Fruit fly (Drosophila melanogaster) whole organism, embryonic: ENCODE data around the gene Ykt6.

Experiments used
- Bteb2 ChIP-seq: fragments of 200-800 bp; sonication (Bioruptor generic); optimal IDR thresholded peaks from 2 replicates; lab custom pipeline; 2016; ENCODE audit warnings: missing biosample characterization, missing genetic modification characterization
- CG10209 ChIP-seq: fragments of 200-800 bp; sonication (Bioruptor generic); optimal IDR thresholded peaks from 3 replicates; lab custom pipeline; 2017; ENCODE audit warnings: missing biosample characterization, mild to moderate bottlenecking, missing genetic modification characterization, missing genetic modification reagents
- CG11247 ChIP-seq: fragments of 200-800 bp; sonication (Bioruptor generic); IDR thresholded peaks from 2 replicates; pipeline ENCODE4 v1.3.6; 2022; ENCODE audit warnings: missing biosample characterization, missing genetic modification characterization
- CG11696 ChIP-seq: fragments of 200-800 bp; sonication (Bioruptor generic); IDR thresholded peaks from 2 replicates; pipeline ENCODE4 v1.3.6; 2022; ENCODE audit warnings: missing biosample characterization, missing genetic modification characterization
- CG12391 ChIP-seq: fragments of 200-800 bp; sonication (Bioruptor generic); optimal IDR thresholded peaks from 3 replicates; lab custom pipeline; 2018; ENCODE audit warnings: missing biosample characterization, mild to moderate bottlenecking, missing genetic modification characterization, moderate library complexity
- CG14014 ChIP-seq: fragments of 200-800 bp; sonication (Bioruptor generic); IDR thresholded peaks from 2 replicates; pipeline ENCODE4 v1.3.6; 2022; ENCODE audit warnings: missing biosample characterization, missing genetic modification characterization
- CG14710 ChIP-seq: fragments of 200-800 bp; sonication (Bioruptor generic); optimal IDR thresholded peaks from 3 replicates; lab custom pipeline; 2019; ENCODE audit warnings: missing biosample characterization, mild to moderate bottlenecking, missing genetic modification characterization, moderate library complexity
- CG15479 ChIP-seq: fragments of 200-800 bp; sonication (Bioruptor generic); optimal IDR thresholded peaks from 3 replicates; lab custom pipeline; 2019; ENCODE audit warnings: missing biosample characterization, mild to moderate bottlenecking, missing genetic modification characterization, moderate library complexity
- CG16813 ChIP-seq: fragments of 200-800 bp; sonication (Bioruptor generic); IDR thresholded peaks from 3 replicates; pipeline ENCODE4 v1.3.6; 2022; ENCODE audit warnings: missing biosample characterization, missing genetic modification characterization; ENCODE audit not compliant: partially characterized antibody
- CG17186 ChIP-seq: fragments of 200-800 bp; sonication (Bioruptor generic); optimal IDR thresholded peaks from 3 replicates; lab custom pipeline; 2017; ENCODE audit warnings: missing biosample characterization, missing genetic modification reagents, missing genetic modification characterization
- CG17802 ChIP-seq: fragments of 200-800 bp; sonication (Bioruptor generic); optimal IDR thresholded peaks from 2 replicates; lab custom pipeline; 2018; ENCODE audit warnings: missing biosample characterization, mild to moderate bottlenecking, missing genetic modification characterization, moderate library complexity
- CG17829 ChIP-seq: fragments of 200-800 bp; optimal IDR thresholded peaks from 2 replicates; lab custom pipeline; 2019; ENCODE audit warnings: missing biosample characterization, mild to moderate bottlenecking, missing genetic modification characterization, moderate library complexity
- CG30020 ChIP-seq: fragments of 200-800 bp; optimal IDR thresholded peaks from 2 replicates; lab custom pipeline; 2019; ENCODE audit warnings: missing biosample characterization, mild to moderate bottlenecking, missing genetic modification characterization, moderate library complexity
- CG31388 ChIP-seq: fragments of 200-800 bp; sonication (Bioruptor generic); optimal IDR thresholded peaks from 2 replicates; lab custom pipeline; 2016; ENCODE audit warnings: missing biosample characterization, missing genetic modification characterization
- CG33213 ChIP-seq: fragments of 200-800 bp; sonication (Bioruptor generic); optimal IDR thresholded peaks from 3 replicates; lab custom pipeline; 2016; ENCODE audit warnings: missing biosample characterization, missing genetic modification characterization
- CG3726 ChIP-seq: fragments of 200-800 bp; sonication (Bioruptor generic); IDR thresholded peaks from 3 replicates; pipeline ENCODE4, ENCODE4 v1.3.6; 2022; ENCODE audit warnings: missing biosample characterization, missing genetic modification characterization
- CG4424 ChIP-seq: fragments of 200-800 bp; sonication (Bioruptor generic); optimal IDR thresholded peaks from 3 replicates; lab custom pipeline; 2016; ENCODE audit warnings: missing biosample characterization, missing genetic modification characterization
- CG4730 ChIP-seq: fragments of 200-800 bp; sonication (Bioruptor generic); IDR thresholded peaks from 2 replicates; pipeline ENCODE4 v1.3.6; 2022; ENCODE audit warnings: missing biosample characterization, missing genetic modification characterization
- CG5180 ChIP-seq: fragments of 200-800 bp; sonication (Bioruptor generic); optimal IDR thresholded peaks from 3 replicates; lab custom pipeline; 2017; ENCODE audit warnings: missing biosample characterization, missing genetic modification characterization, mild to moderate bottlenecking, moderate library complexity, missing genetic modification reagents
- CG6791 ChIP-seq: fragments of 200-800 bp; sonication (Bioruptor generic); IDR thresholded peaks from 3 replicates; pipeline ENCODE4 v1.3.6; 2022; ENCODE audit warnings: missing biosample characterization, missing genetic modification characterization; ENCODE audit not compliant: partially characterized antibody
- CG7271 ChIP-seq: fragments of 200-800 bp; sonication (Bioruptor generic); optimal IDR thresholded peaks from 2 replicates; lab custom pipeline; 2018; ENCODE audit warnings: missing biosample characterization, mild to moderate bottlenecking, missing genetic modification characterization, moderate library complexity
- CG8765 ChIP-seq: fragments of 200-800 bp; sonication (Bioruptor generic); IDR thresholded peaks from 2 replicates; pipeline ENCODE4 v1.3.6; 2022; ENCODE audit warnings: missing biosample characterization, missing genetic modification characterization
- CG8924 ChIP-seq: fragments of 200-800 bp; optimal IDR thresholded peaks from 3 replicates; lab custom pipeline; 2019; ENCODE audit warnings: missing biosample characterization, mild to moderate bottlenecking, missing genetic modification characterization, moderate library complexity
- CG9437 ChIP-seq: fragments of 200-800 bp; sonication (Bioruptor generic); optimal IDR thresholded peaks from 2 replicates; lab custom pipeline; 2018; ENCODE audit warnings: missing biosample characterization, mild to moderate bottlenecking, missing genetic modification characterization
- CG9727 ChIP-seq: fragments of 200-800 bp; sonication (Bioruptor generic); optimal IDR thresholded peaks from 3 replicates; lab custom pipeline; 2017; ENCODE audit warnings: missing biosample characterization, mild to moderate bottlenecking, missing genetic modification characterization
- CG9932 ChIP-seq: fragments of 200-800 bp; sonication (Bioruptor generic); IDR thresholded peaks from 2 replicates; pipeline ENCODE4 v1.3.6; 2022; ENCODE audit warnings: missing biosample characterization, missing genetic modification characterization
- CTCF ChIP-seq: fragments of 200-800 bp; sonication (Bioruptor generic); optimal IDR thresholded peaks from 2 replicates; lab custom pipeline; 2017; ENCODE audit warnings: missing biosample characterization, mild to moderate bottlenecking, missing genetic modification characterization, moderate library complexity
- CkIIα-i1 ChIP-seq: fragments of 200-800 bp; sonication (Bioruptor generic); IDR thresholded peaks from 2 replicates; pipeline ENCODE4 v1.3.6; 2022; ENCODE audit warnings: missing biosample characterization, missing genetic modification characterization
- Dbx ChIP-seq: fragments of 200-800 bp; sonication (Bioruptor generic); IDR thresholded peaks from 3 replicates; pipeline ENCODE4 v1.3.6; 2022; ENCODE audit warnings: missing biosample characterization, missing genetic modification characterization
- HLH3B ChIP-seq: fragments of 200-800 bp; sonication (Bioruptor generic); IDR thresholded peaks from 2 replicates; pipeline ENCODE4 v1.3.6; 2022; ENCODE audit warnings: missing biosample characterization, missing genetic modification characterization
- Jarid2 ChIP-seq: fragments of 200-800 bp; sonication (Bioruptor generic); optimal IDR thresholded peaks from 3 replicates; lab custom pipeline; 2017; ENCODE audit warnings: mild to moderate bottlenecking, missing biosample characterization, missing genetic modification reagents, missing genetic modification characterization
- Lim3 ChIP-seq: fragments of 200-800 bp; sonication (Bioruptor generic); IDR thresholded peaks from 2 replicates; pipeline ENCODE4 v1.3.6; 2022; ENCODE audit warnings: missing biosample characterization, missing genetic modification characterization
- NC2α ChIP-seq: fragments of 200-800 bp; sonication (Bioruptor generic); optimal IDR thresholded peaks from 2 replicates; lab custom pipeline; 2016; ENCODE audit warnings: missing biosample characterization, missing genetic modification characterization
- Poxn ChIP-seq: fragments of 200-800 bp; sonication (Bioruptor generic); IDR thresholded peaks from 2 replicates; pipeline ENCODE4 v1.3.6; 2022; ENCODE audit warnings: missing biosample characterization, missing genetic modification characterization
- Rx ChIP-seq: fragments of 200-800 bp; sonication (Bioruptor generic); IDR thresholded peaks from 2 replicates; pipeline ENCODE4 v1.3.6; 2022; ENCODE audit warnings: missing biosample characterization, missing genetic modification characterization
- Spps ChIP-seq: fragments of 200-800 bp; sonication (Bioruptor generic); optimal IDR thresholded peaks from 2 replicates; lab custom pipeline; 2018; ENCODE audit warnings: missing biosample characterization, mild to moderate bottlenecking, missing genetic modification characterization
- Usf ChIP-seq: fragments of 200-800 bp; sonication (Bioruptor generic); optimal IDR thresholded peaks from 2 replicates; lab custom pipeline; 2017; ENCODE audit warnings: missing genotype, missing biosample characterization, missing genetic modification characterization
- Xrp1 ChIP-seq: fragments of 200-800 bp; sonication (Bioruptor generic); IDR thresholded peaks from 2 replicates; pipeline ENCODE4 v1.3.6; 2022; ENCODE audit warnings: missing biosample characterization, missing genetic modification characterization
- aop ChIP-seq: fragments of 200-800 bp; sonication (Bioruptor generic); IDR thresholded peaks from 2 replicates; pipeline ENCODE4 v1.3.6; 2022; ENCODE audit warnings: missing biosample characterization, missing genetic modification characterization
- ftz-f1 ChIP-seq: fragments of 200-800 bp; sonication (Bioruptor generic); optimal IDR thresholded peaks from 2 replicates; lab custom pipeline; 2016; ENCODE audit warnings: missing biosample characterization, missing genetic modification characterization
- gt ChIP-seq: fragments of 200-800 bp; sonication (Bioruptor generic); IDR thresholded peaks from 2 replicates; pipeline ENCODE4 v1.3.6; 2022; ENCODE audit warnings: missing biosample characterization, missing genetic modification characterization
- insv ChIP-seq, 2 experiments: fragments of 200-800 bp; sonication (Bioruptor generic); optimal IDR thresholded peaks; 3 replicates each; lab custom pipeline; 2016 to 2018; ENCODE audit warnings: missing biosample characterization in 2 of 2, missing genetic modification characterization in 2 of 2
- jumu ChIP-seq: fragments of 200-800 bp; sonication (Bioruptor generic); optimal IDR thresholded peaks from 3 replicates; lab custom pipeline; 2016; ENCODE audit warnings: missing biosample characterization, missing genetic modification characterization
- lab ChIP-seq: fragments of 200-800 bp; sonication (Bioruptor generic); optimal IDR thresholded peaks from 3 replicates; lab custom pipeline; 2017; ENCODE audit warnings: missing biosample characterization, missing genetic modification characterization, mild to moderate bottlenecking, moderate library complexity, missing genetic modification reagents
- mam ChIP-seq: fragments of 200-800 bp; sonication (Bioruptor generic); optimal IDR thresholded peaks from 3 replicates; lab custom pipeline; 2016; ENCODE audit warnings: missing biosample characterization, missing genetic modification characterization
- oc ChIP-seq: fragments of 200-800 bp; sonication (Bioruptor generic); optimal IDR thresholded peaks from 2 replicates; lab custom pipeline; 2018; ENCODE audit warnings: missing biosample characterization, mild to moderate bottlenecking, missing genetic modification characterization, moderate library complexity
- peb ChIP-seq: fragments of 200-800 bp; sonication (Bioruptor generic); IDR thresholded peaks from 2 replicates; pipeline ENCODE4 v1.3.6; 2022; ENCODE audit warnings: missing biosample characterization, missing genetic modification characterization
- ranshi ChIP-seq: fragments of 200-800 bp; sonication (Bioruptor generic); IDR thresholded peaks from 2 replicates; pipeline ENCODE4 v1.3.6; 2022; ENCODE audit warnings: missing biosample characterization, missing genetic modification characterization
- sens ChIP-seq: fragments of 200-800 bp; sonication (Bioruptor generic); peaks from one replicate; lab custom pipeline; 2016; ENCODE audit warnings: missing biosample characterization, missing genetic modification characterization
- slou ChIP-seq: fragments of 200-800 bp; sonication (Bioruptor generic); optimal IDR thresholded peaks from 3 replicates; lab custom pipeline; 2016; ENCODE audit warnings: missing biosample characterization, missing genetic modification characterization
- toy ChIP-seq: fragments of 200-800 bp; sonication (Bioruptor generic); IDR thresholded peaks from 2 replicates; pipeline ENCODE4 v1.3.6; 2022; ENCODE audit warnings: missing biosample characterization, missing genetic modification characterization
- tx ChIP-seq: fragments of 200-800 bp; sonication (Bioruptor generic); optimal IDR thresholded peaks from 2 replicates; lab custom pipeline; 2016; ENCODE audit warnings: missing biosample characterization, missing genetic modification characterization
- wek ChIP-seq: fragments of 200-800 bp; sonication (Bioruptor generic); optimal IDR thresholded peaks from 3 replicates; lab custom pipeline; 2018; ENCODE audit warnings: missing biosample characterization, mild to moderate bottlenecking, missing genetic modification characterization, moderate library complexity

Ykt6 gene

DNA sequence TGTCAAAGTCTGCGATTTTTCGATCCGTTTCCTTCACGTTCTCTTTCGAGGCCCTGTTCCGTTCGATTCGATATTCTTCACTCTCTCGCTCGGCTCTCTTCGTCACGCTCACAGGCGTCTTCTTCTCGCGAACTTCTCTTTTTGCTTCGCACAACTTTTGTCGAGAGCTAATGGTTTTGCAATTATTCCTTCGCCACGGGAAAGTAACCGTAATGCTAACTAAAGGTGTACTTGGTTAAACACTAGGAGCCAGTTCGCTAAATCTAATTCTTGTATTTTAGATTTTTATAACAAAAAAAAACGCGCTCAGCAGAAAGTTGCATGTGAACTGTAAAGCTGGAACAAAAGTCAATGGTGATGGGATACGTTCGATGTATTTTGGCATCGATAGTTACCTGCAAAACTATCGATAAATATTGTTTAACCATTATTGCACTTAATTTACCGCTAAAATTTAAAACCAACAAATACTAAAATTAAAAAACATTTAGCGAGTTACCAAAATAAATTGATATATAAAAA lies 10.9 kb downstream of the Ykt6 start, which contains the start of gene mahe (continued):
- TF ChIP-seq CG6791 (GFP tag; lab: Robert Waterston, UW) (peak; percentile 91), CG30020 (tag; lab: Kevin White, UChicago) (no peak), jumu (GFP tag; lab: Kevin White, UChicago) (no peak), CG4730 (no peak), HLH3B (GFP tag; lab: Robert Waterston, UW) (0 out of 2 replicates have a peak, but pooled peaks have one; percentile 7), CG4424 (GFP tag; lab: Kevin White, UChicago) (no peak), gt (GFP tag; lab: Robert Waterston, UW) (no peak), Jarid2 (GFP tag; lab: Kevin White, UChicago) (no peak), CG7271 (tag; lab: Kevin White, UChicago) (no peak), CG33213 (GFP tag; lab: Kevin White, UChicago) (no peak), CG8765 (GFP tag; lab: Robert Waterston, UW) (no peak), CG12391 (tag; lab: Kevin White, UChicago) (peak; percentile 11), sens (GFP tag; lab: Kevin White, UChicago) (peak; percentile 56), CG9727 (GFP tag; lab: Kevin White, UChicago) (no peak), Bteb2 (GFP tag; lab: Kevin White, UChicago) (no peak), mam (GFP tag; lab: Kevin White, UChicago) (no peak), toy (GFP tag; lab: Robert Waterston, UW) (no peak), CG16813 (GFP tag; lab: Robert Waterston, UW) (peak; percentile 80), CG5180 (GFP tag; lab: Kevin White, UChicago) (no peak), CG14710 (tag; lab: Kevin White, UChicago) (peak; percentile 37), CG14014 (GFP tag; lab: Robert Waterston, UW) (no peak), lab (no peak), CG9932 (GFP tag; lab: Robert Waterston, UW) (no peak), CG10209 (GFP tag; lab: Kevin White, UChicago) (no peak), CG3726 (GFP tag; lab: Robert Waterston, UW) (no peak), wek (GFP tag; lab: Kevin White, UChicago) (no peak), Rx (GFP tag; lab: Robert Waterston, UW) (no peak), insv (GFP tag; optimal IDR thresholded peaks at IDR 0.05; lab: Kevin White, UChicago) (no peak), tx (no peak), Spps (tag; lab: Kevin White, UChicago) (no peak), CG11247 (GFP tag; lab: Robert Waterston, UW) (no peak), Dbx (GFP tag; lab: Robert Waterston, UW) (no peak), peb (GFP tag; lab: Robert Waterston, UW) (no peak), NC2α (GFP tag; lab: Kevin White, UChicago) (no peak), CkIIα-i1 (GFP tag; lab: Robert Waterston, UW) (no peak), Xrp1 (no peak), CG15479 (GFP tag; lab: Kevin White, UChicago) (peak; percentile 25), oc (no peak), Poxn (GFP tag; lab: Robert Waterston, UW) (no peak), CG11696 (GFP tag; lab: Robert Waterston, UW) (no peak), slou (no peak), CG8924 (no peak), Usf (GFP tag; lab: Kevin White, UChicago) (no peak), CG17186 (GFP tag; lab: Kevin White, UChicago) (no peak), ftz-f1 (GFP tag; lab: Kevin White, UChicago) (no peak), CG17829 (tag; lab: Kevin White, UChicago) (no peak), aop (GFP tag; lab: Robert Waterston, UW) (no peak), ranshi (GFP tag; lab: Robert Waterston, UW) (no peak), CG31388 (no peak), Lim3 (GFP tag; lab: Robert Waterston, UW) (no peak), CTCF (GFP tag; lab: Kevin White, UChicago) (no peak), CG17802 (tag; lab: Kevin White, UChicago) (no peak), CG9437 (GFP tag; lab: Kevin White, UChicago) (no peak)
